Worm (Caenorhabditis elegans): ENCODE results near the gene unc-8.

DNA sequence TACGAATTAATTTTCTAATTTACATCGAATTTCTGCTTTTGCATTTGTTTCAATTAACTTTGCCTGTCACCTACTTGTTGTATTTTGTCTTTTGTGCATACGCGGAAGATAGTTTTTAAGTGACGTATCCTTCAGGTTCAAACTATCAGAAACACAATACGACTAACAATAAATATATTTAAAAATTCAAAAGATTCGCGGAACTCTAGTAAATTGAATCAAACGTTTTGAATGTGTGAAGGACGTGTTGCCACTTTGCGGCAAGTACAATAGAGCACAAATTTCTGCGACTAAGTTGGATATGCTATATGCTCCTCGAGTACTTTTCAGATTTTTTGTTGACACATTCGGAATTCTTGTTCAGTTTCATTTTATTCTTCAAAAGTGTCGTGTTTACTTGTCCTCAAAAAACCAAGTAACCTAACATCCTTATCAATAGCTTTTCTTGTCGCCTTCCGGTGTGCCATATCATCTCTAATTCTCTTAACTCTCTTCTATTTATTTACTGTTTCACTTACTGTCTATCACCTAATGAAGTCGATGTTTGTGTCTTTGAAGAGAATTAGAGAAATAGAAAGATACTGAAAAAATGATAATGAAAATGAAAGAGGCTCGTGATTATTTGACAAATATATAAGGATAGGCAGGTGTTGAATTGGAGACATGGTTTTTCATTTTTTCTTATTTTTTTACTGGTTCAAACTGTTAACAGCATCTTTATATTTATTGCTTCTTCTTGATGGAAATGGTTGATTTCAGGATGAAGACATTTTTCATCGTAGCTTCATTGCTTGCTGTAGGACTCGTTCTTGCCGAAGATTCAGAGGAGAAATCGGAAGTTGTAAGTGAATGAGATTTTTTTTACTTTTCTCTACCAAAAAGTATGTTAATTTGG is 8.2 kb upstream of the unc-8 start, which contains the start of gene srlf-7:
- TF ChIP-seq dao-5 (tag; optimal IDR thresholded peaks at IDR 0.05) (no peak), W03F9.2 (tag; optimal IDR thresholded peaks at IDR 0.05) (peak; percentile 15), him-1 (tag; optimal IDR thresholded peaks at IDR 0.05) (no peak)
